Fruit fly (Drosophila melanogaster) whole organism, prepupa: ENCODE measurements around the gene Arpc2.

Experiments
- CG16779 ChIP-seq: fragments of 200-800 bp; sonication (Bioruptor generic); optimal IDR thresholded peaks from 3 replicates; lab custom pipeline; 2017; ENCODE audit warnings: missing biosample characterization, mild to moderate bottlenecking, missing genetic modification characterization
- CG6276 ChIP-seq: fragments of 200-800 bp; sonication (Bioruptor generic); optimal IDR thresholded peaks from 2 replicates; lab custom pipeline; 2017; ENCODE audit warnings: missing biosample characterization, mild to moderate bottlenecking, missing genetic modification characterization
- OdsH ChIP-seq: fragments of 200-800 bp; sonication (Bioruptor generic); optimal IDR thresholded peaks from 3 replicates; lab custom pipeline; 2016; ENCODE audit warnings: missing biosample characterization, missing genetic modification characterization
- Smox ChIP-seq: fragments of 200-800 bp; sonication (Bioruptor generic); optimal IDR thresholded peaks from 3 replicates; lab custom pipeline; 2016; ENCODE audit warnings: missing biosample characterization, missing genetic modification characterization
- esn ChIP-seq: fragments of 200-800 bp; sonication (Bioruptor generic); optimal IDR thresholded peaks from 2 replicates; lab custom pipeline; 2016; ENCODE audit warnings: missing biosample characterization, mild to moderate bottlenecking, missing genetic modification characterization, moderate library complexity
- fkh ChIP-seq: fragments of 200-800 bp; sonication (Bioruptor generic); optimal IDR thresholded peaks from 3 replicates; lab custom pipeline; 2017; ENCODE audit warnings: missing biosample characterization, mild to moderate bottlenecking, missing genetic modification characterization, moderate library complexity

DNA sequence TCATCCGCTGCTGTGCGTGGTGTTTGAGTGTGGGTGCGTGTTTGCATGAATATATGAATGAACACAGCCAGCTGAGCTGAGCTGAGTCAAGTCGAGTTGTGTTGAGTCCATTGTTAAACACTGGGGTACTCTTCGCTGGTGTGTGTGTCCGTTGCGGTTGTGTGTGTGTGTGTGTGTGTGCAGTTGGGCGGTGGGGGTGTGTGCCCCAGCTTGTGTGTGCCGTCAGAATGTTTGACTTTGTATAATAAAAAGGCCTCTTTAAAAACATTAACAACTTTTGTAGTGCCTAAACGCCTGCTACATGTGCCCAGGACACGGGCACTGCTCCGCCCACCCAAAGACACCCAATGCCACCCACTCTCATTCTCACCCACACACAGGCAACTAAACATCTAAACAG is 21.6 kb downstream of the Arpc2 start:
- TF ChIP-seq CG16779 (tag; lab: Kevin White, UChicago) (no peak), Smox (GFP tag; lab: Kevin White, UChicago) (no peak), OdsH (GFP tag; lab: Kevin White, UChicago) (no peak), esn (GFP tag; lab: Kevin White, UChicago) (no peak), CG6276 (GFP tag; lab: Kevin White, UChicago) (no peak), fkh (GFP tag; lab: Kevin White, UChicago) (no peak)
